Worm (Caenorhabditis elegans): Measurements from ENCODE around the gene C18A11.2.

Gene C18A11.2

ce11 chrX:8053008-8053441, 14.3 kb upstream of the C18A11.2 start (continued):
- no peak for TF ChIP-seq lin-39 (tag; optimal IDR thresholded peaks at IDR 0.05)
- TF ChIP-seq xbp-1 (tag; optimal IDR thresholded peaks at IDR 0.05): no peak
- peak; percentile 2 for TF ChIP-seq dsc-1 (tag; optimal IDR thresholded peaks at IDR 0.05)
- no peak for TF ChIP-seq ztf-11 (tag; optimal IDR thresholded peaks at IDR 0.05)
- no peak for TF ChIP-seq fkh-10 (GFP tag; optimal IDR thresholded peaks at IDR 0.05)
- no peak for TF ChIP-seq isw-1 (GFP tag; IDR thresholded peaks at IDR 0.05)
- no peak for TF ChIP-seq nhr-85 (tag)
- no peak for TF ChIP-seq pqm-1 (tag; optimal IDR thresholded peaks at IDR 0.05)
- TF ChIP-seq unc-62 (GFP tag; optimal IDR thresholded peaks at IDR 0.05): no peak
- TF ChIP-seq nhr-11 (tag; optimal IDR thresholded peaks at IDR 0.05): no peak
- TF ChIP-seq ces-1 (GFP tag; optimal IDR thresholded peaks at IDR 0.05): no peak
- no peak for TF ChIP-seq alr-1 (tag; optimal IDR thresholded peaks at IDR 0.05; ENCODE audit: borderline replicate concordance)
- TF ChIP-seq pax-3 (tag; optimal IDR thresholded peaks at IDR 0.05): no peak

ce11 chrX:8054478-8054877, 12.9 kb upstream of the C18A11.2 start:
- TF ChIP-seq lin-14 (GFP tag; optimal IDR thresholded peaks at IDR 0.05): peak; percentile 26
- TF ChIP-seq hlh-17 (GFP tag; optimal IDR thresholded peaks at IDR 0.05; ENCODE audit: borderline replicate concordance): no peak
- TF ChIP-seq isw-1 (GFP tag; IDR thresholded peaks at IDR 0.05): no peak
- no peak for TF ChIP-seq ces-1 (GFP tag; optimal IDR thresholded peaks at IDR 0.05)

ce11 chrX:8057791-8058270, 9.5 kb upstream of the C18A11.2 start, which contains the start of gene dim-1:
Gene dim-1 (minus strand): TSS chrX:8058220.
- no peak for TF ChIP-seq unc-130 (tag; optimal IDR thresholded peaks at IDR 0.05)
- TF ChIP-seq mep-1 (tag; optimal IDR thresholded peaks at IDR 0.05): peak; percentile 34
- TF ChIP-seq dsc-1 (tag; optimal IDR thresholded peaks at IDR 0.05): peak; percentile 15
- no peak for TF ChIP-seq C34B4.2 (tag; optimal IDR thresholded peaks at IDR 0.05)
- peak; percentile 4 for TF ChIP-seq elt-2 (tag; optimal IDR thresholded peaks at IDR 0.05)
- TF ChIP-seq vab-15 (tag; optimal IDR thresholded peaks at IDR 0.05): no peak
- peak; percentile 26 for TF ChIP-seq snu-23 (GFP tag; optimal IDR thresholded peaks at IDR 0.05)
- no peak for TF ChIP-seq nhr-19 (GFP tag; conservative IDR thresholded peaks at IDR 0.05)
- TF ChIP-seq F16B12.6 (tag; optimal IDR thresholded peaks at IDR 0.05): peak; percentile 81
- TF ChIP-seq nhr-71 (tag; optimal IDR thresholded peaks at IDR 0.05): peak; percentile 7
- TF ChIP-seq nhr-20 (tag; optimal IDR thresholded peaks at IDR 0.05): no peak
- TF ChIP-seq unc-30 (tag; optimal IDR thresholded peaks at IDR 0.05): no peak
- peak in 1 of 2 experiments; percentile 5 for TF ChIP-seq lsy-2 (tag; optimal IDR thresholded peaks at IDR 0.05)
- TF ChIP-seq fos-1 (tag; optimal IDR thresholded peaks at IDR 0.05): no peak
- TF ChIP-seq unc-86 (tag; optimal IDR thresholded peaks at IDR 0.05): no peak
- TF ChIP-seq dpl-1 (GFP tag; optimal IDR thresholded peaks at IDR 0.05): peak in 1 of 3 experiments; percentile 7
- TF ChIP-seq nhr-11 (tag; optimal IDR thresholded peaks at IDR 0.05): no peak
- TF ChIP-seq blmp-1 (tag; optimal IDR thresholded peaks at IDR 0.05): peak; percentile 22
- no peak for TF ChIP-seq efl-1 (optimal IDR thresholded peaks at IDR 0.05)
- TF ChIP-seq efl-1 (GFP tag; optimal IDR thresholded peaks at IDR 0.05 in 1 of 2): peak; percentile 14 to 74
- no peak for TF ChIP-seq nhr-77 (tag; optimal IDR thresholded peaks at IDR 0.05)

- TF ChIP-seq blmp-1 (tag; optimal IDR thresholded peaks at IDR 0.05): peak; percentile 45
- no peak for TF ChIP-seq efl-1 (optimal IDR thresholded peaks at IDR 0.05)
- TF ChIP-seq efl-1 (GFP tag; optimal IDR thresholded peaks at IDR 0.05 in 1 of 2): peak in 1 of 2 experiments; percentile 79
- no peak for TF ChIP-seq hpl-2 (GFP tag; optimal IDR thresholded peaks at IDR 0.05)
These were observed 7.4 kb upstream of the C18A11.2 start for ce11 chrX:8059999-8060398.

ce11 chrX:8060823-8061222, 6.5 kb upstream of the C18A11.2 start, which contains the start of gene C18A11.3:
Gene C18A11.3 (plus strand): TSS chrX:8061123.
- TF ChIP-seq efl-1 (optimal IDR thresholded peaks at IDR 0.05) (no peak), efl-1 (GFP tag; optimal IDR thresholded peaks at IDR 0.05 in 1 of 2) (peak in 1 of 2 experiments; percentile 10), ceh-88 (GFP tag; IDR thresholded peaks at IDR 0.05) (no peak)

Data from whole organism, L1 larva.